Fruit fly (Drosophila melanogaster): ENCODE measurements around the gene Ugalt.

Gene Ugalt

DNA sequence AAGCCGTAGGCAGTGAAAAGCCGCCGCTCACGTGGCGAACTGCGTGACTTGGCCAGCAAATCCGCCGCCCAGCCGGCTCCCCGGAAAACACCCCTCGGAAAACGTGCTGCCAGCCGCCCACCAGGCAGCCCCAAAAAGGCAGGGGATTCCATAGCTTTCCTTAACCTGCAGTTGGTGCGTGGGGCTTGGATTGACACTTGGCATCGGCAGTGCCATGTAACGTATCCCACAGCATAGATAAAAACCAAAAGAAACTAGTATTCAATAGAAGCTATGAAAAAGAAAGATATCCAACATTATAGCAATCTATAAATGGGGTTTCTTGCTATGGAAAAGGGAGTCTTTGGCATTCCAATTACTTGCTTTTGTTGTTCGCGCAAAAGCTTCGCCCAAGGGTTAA, 18.6 kb downstream of the Ugalt start:
- no peak for TF ChIP-seq Rx (GFP tag; IDR thresholded peaks at IDR 0.05)
- no peak for TF ChIP-seq Ravus (GFP tag; IDR thresholded peaks at IDR 0.05)
- TF ChIP-seq CG7839 (tag; optimal IDR thresholded peaks at IDR 0.05), result peak; percentile 4
- TF ChIP-seq Lim3 (GFP tag; IDR thresholded peaks at IDR 0.05), result no peak
- TF ChIP-seq Dfd (GFP tag; optimal IDR thresholded peaks at IDR 0.05), result no peak
- no peak for TF ChIP-seq D (optimal IDR thresholded peaks at IDR 0.05)
- no peak for TF ChIP-seq D (GFP tag; optimal IDR thresholded peaks at IDR 0.05)
- TF ChIP-seq nmo (GFP tag; optimal IDR thresholded peaks at IDR 0.05), result no peak
- TF ChIP-seq dmrt99B (tag; optimal IDR thresholded peaks at IDR 0.05), result peak; percentile 19
- no peak for TF ChIP-seq CG2202 (tag; optimal IDR thresholded peaks at IDR 0.05)
- TF ChIP-seq CG13894 (tag; optimal IDR thresholded peaks at IDR 0.05), result peak; percentile 9
- peak; percentile 8 for TF ChIP-seq CG10543 (GFP tag; optimal IDR thresholded peaks at IDR 0.05)
- TF ChIP-seq CG13424 (tag; optimal IDR thresholded peaks at IDR 0.05), result peak; percentile 19
- no peak for TF ChIP-seq dmrt11E (tag; optimal IDR thresholded peaks at IDR 0.05)
- no peak for TF ChIP-seq CG8359 (GFP tag; optimal IDR thresholded peaks at IDR 0.05; ENCODE audit: borderline replicate concordance)
- no peak for TF ChIP-seq Dll (GFP tag; IDR thresholded peaks at IDR 0.05; ENCODE audit: partially characterized antibody)
- peak; percentile 52 for TF ChIP-seq sens (GFP tag)
- TF ChIP-seq prd (optimal IDR thresholded peaks at IDR 0.05), result no peak
- no peak for TF ChIP-seq prd (GFP tag; IDR thresholded peaks at IDR 0.05)
- no peak for TF ChIP-seq dpn (GFP tag; optimal IDR thresholded peaks at IDR 0.05)
- TF ChIP-seq CG18599 (GFP tag; optimal IDR thresholded peaks at IDR 0.05), result peak; percentile 61
- TF ChIP-seq bab2 (GFP tag; optimal IDR thresholded peaks at IDR 0.05), result no peak
- TF ChIP-seq Atf3 (GFP tag; optimal IDR thresholded peaks at IDR 0.05), result no peak
- TF ChIP-seq grau (tag; optimal IDR thresholded peaks at IDR 0.05), result peak; percentile 6
- TF ChIP-seq otp (GFP tag; IDR thresholded peaks at IDR 0.05), result no peak
- TF ChIP-seq CG3847 (GFP tag; IDR thresholded peaks at IDR 0.05), result no peak
- TF ChIP-seq CG12071 (GFP tag; optimal IDR thresholded peaks at IDR 0.05), result no peak
- TF ChIP-seq cwo (GFP tag; optimal IDR thresholded peaks at IDR 0.05), result peak; percentile 69
- no peak for TF ChIP-seq CG14050 (GFP tag; IDR thresholded peaks at IDR 0.05)
- no peak for TF ChIP-seq en (GFP tag; optimal IDR thresholded peaks at IDR 0.05)
- TF ChIP-seq CG14667 (GFP tag; IDR thresholded peaks at IDR 0.05), result no peak
- no peak for TF ChIP-seq CG6791 (GFP tag; IDR thresholded peaks at IDR 0.05; ENCODE audit: partially characterized antibody)
- TF ChIP-seq CG10462 (GFP tag; optimal IDR thresholded peaks at IDR 0.05), result no peak
- TF ChIP-seq CG3281 (GFP tag; optimal IDR thresholded peaks at IDR 0.05), result peak; percentile 1
- TF ChIP-seq Hr51 (GFP tag; optimal IDR thresholded peaks at IDR 0.05), result no peak
- no peak for TF ChIP-seq CG17328 (GFP tag; IDR thresholded peaks at IDR 0.05)
- TF ChIP-seq CG16779 (GFP tag; IDR thresholded peaks at IDR 0.05), result no peak
- TF ChIP-seq crc (GFP tag; optimal IDR thresholded peaks at IDR 0.05), result no peak
- no peak for TF ChIP-seq CG12219 (GFP tag; optimal IDR thresholded peaks at IDR 0.05)
- TF ChIP-seq CG2889 (GFP tag; IDR thresholded peaks at IDR 0.05), result no peak
- no peak for TF ChIP-seq D19B (GFP tag; optimal IDR thresholded peaks at IDR 0.05)
- TF ChIP-seq Drgx (GFP tag; IDR thresholded peaks at IDR 0.05), result no peak
- TF ChIP-seq CG5245 (GFP tag; optimal IDR thresholded peaks at IDR 0.05), result no peak
- TF ChIP-seq CG4404 (GFP tag; IDR thresholded peaks at IDR 0.05), result no peak
- peak; percentile 16 for TF ChIP-seq CG34376 (GFP tag; optimal IDR thresholded peaks at IDR 0.05)
- TF ChIP-seq CG18764 (GFP tag; optimal IDR thresholded peaks at IDR 0.05), result no peak
- TF ChIP-seq Meics (GFP tag; optimal IDR thresholded peaks at IDR 0.05), result peak; percentile 6
- TF ChIP-seq shn (GFP tag; optimal IDR thresholded peaks at IDR 0.05), result no peak
- TF ChIP-seq Hmx (GFP tag; optimal IDR thresholded peaks at IDR 0.05), result no peak
- no peak for TF ChIP-seq BtbVII (GFP tag; optimal IDR thresholded peaks at IDR 0.05)
- no peak for TF ChIP-seq CG14014 (GFP tag; IDR thresholded peaks at IDR 0.05)
- TF ChIP-seq Mad (GFP tag; optimal IDR thresholded peaks at IDR 0.05), result no peak
- TF ChIP-seq Med (GFP tag), result peak; percentile 69

All from whole organism, embryonic.